Fruit fly (Drosophila melanogaster) whole organism, prepupa: Measurements from ENCODE around the gene CG43084.

Experiments used
- CG9139 ChIP-seq: fragments of 200-800 bp; sonication (Bioruptor generic); optimal IDR thresholded peaks from 3 replicates; lab custom pipeline; 2017; ENCODE audit warnings: missing biosample characterization, mild to moderate bottlenecking, missing genetic modification characterization
- fd59A ChIP-seq: fragments of 200-800 bp; sonication (Bioruptor generic); optimal IDR thresholded peaks from 2 replicates; lab custom pipeline; 2017; ENCODE audit warnings: missing biosample characterization, mild to moderate bottlenecking, missing genetic modification characterization, missing genetic modification reagents

DNA sequence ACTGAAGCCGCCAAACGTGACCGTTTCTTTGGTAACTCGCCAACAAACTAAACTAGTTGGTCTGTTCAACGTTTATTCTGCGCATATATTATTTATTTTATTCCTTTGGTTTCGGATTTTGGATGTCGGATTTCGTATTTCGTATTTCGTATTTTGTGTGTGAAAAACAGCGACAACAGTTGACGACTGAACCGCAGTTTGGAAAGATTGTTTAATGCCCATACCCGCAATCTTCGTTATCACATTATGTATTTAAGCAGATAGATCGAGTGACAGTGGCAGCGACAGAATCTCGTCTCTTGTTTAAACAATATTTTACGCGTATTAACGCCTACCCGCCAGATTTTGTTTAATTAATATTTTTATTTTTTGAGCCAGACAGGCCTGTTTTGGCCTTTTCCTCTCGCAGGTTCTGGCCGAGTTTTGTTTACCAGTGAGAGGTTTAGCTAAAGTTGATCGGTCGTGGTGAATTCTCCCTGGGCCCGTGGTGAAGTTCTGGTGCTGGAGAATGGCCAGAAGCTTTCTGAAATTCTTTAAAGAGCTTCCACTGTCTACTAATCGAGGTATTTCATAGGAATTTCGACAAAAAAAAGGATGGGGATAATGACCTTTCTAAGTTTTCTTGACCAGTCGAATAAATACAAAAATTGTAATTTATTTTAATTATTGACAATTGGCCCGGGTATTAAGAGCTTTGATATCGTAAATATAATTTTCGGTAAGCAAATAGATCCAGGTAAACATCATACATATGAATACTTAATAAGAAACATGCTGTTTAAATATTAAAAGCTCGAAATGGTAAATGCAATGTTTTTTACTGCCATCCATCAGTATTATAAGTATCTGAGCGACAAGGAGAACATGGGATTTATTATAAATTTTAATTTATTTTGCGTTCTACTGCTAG is 2.7 kb upstream of the CG43084 start, which contains the start of the genes comm3 and CG43083:
- TF ChIP-seq fd59A (no peak), CG9139 (GFP tag; lab: Kevin White, UChicago) (no peak)
